Worm (Caenorhabditis elegans) whole organism, mixed stage, embryonic: ENCODE results near the gene T23B5.4.
A peak's percentile ranks its signal among the peaks of the same experiment; 100 is the strongest.

Experiments
- M03D4.4 ChIP-seq: sonication (generic microtip); optimal IDR thresholded peaks from 2 replicates; lab custom pipeline; 2017; ENCODE audit warnings: mild to moderate bottlenecking, missing genetic modification characterization, missing compliant biosample characterization
- bed-3 ChIP-seq: fragments of 200-800 bp; sonication (Bioruptor generic); optimal IDR thresholded peaks from 3 replicates; lab custom pipeline; 2018; ENCODE audit warnings: mild to moderate bottlenecking, missing genetic modification characterization, moderate library complexity, missing compliant biosample characterization
- ceh-39 ChIP-seq: fragments of 150-350 bp; optimal IDR thresholded peaks from 2 replicates; lab custom pipeline; 2014; ENCODE audit warnings: missing biosample characterization, missing genetic modification characterization
- ceh-43 ChIP-seq: fragments of 200-800 bp; sonication (Bioruptor generic); optimal IDR thresholded peaks from 2 replicates; lab custom pipeline; 2018; ENCODE audit warnings: mild to moderate bottlenecking, missing genetic modification characterization, moderate library complexity, missing compliant biosample characterization
- ceh-83 ChIP-seq: fragments of 200-800 bp; sonication (Bioruptor generic); optimal IDR thresholded peaks from 2 replicates; lab custom pipeline; 2018; ENCODE audit warnings: mild to moderate bottlenecking, missing genetic modification characterization, missing compliant biosample characterization
- ces-1 ChIP-seq: fragments of 150-350 bp; optimal IDR thresholded peaks from 2 replicates; lab custom pipeline; 2014; ENCODE audit warnings: missing biosample characterization, missing genetic modification reagents, missing genetic modification characterization
- cnd-1 ChIP-seq: fragments of 200-800 bp; sonication (Bioruptor generic); optimal IDR thresholded peaks from 2 replicates; lab custom pipeline; 2018; ENCODE audit warnings: mild to moderate bottlenecking, missing genetic modification characterization, missing compliant biosample characterization
- drap-1 ChIP-seq: fragments of 200-800 bp; sonication (Bioruptor generic); optimal IDR thresholded peaks from 3 replicates; lab custom pipeline; 2018; ENCODE audit warnings: mild to moderate bottlenecking, missing genetic modification characterization, missing compliant biosample characterization
- elt-3 ChIP-seq: fragments of 150-350 bp; optimal IDR thresholded peaks from 2 replicates; lab custom pipeline; 2014; ENCODE audit warnings: missing biosample characterization, missing genetic modification characterization
- flh-1 ChIP-seq: fragments of 200-800 bp; sonication (Bioruptor generic); optimal IDR thresholded peaks from 2 replicates; lab custom pipeline; 2018; ENCODE audit warnings: mild to moderate bottlenecking, missing genetic modification characterization, moderate library complexity, missing compliant biosample characterization
- ham-2 ChIP-seq: fragments of 200-800 bp; sonication (Bioruptor generic); optimal IDR thresholded peaks from 2 replicates; lab custom pipeline; 2018; ENCODE audit warnings: mild to moderate bottlenecking, missing genetic modification characterization, missing compliant biosample characterization
- hlh-1 ChIP-seq: fragments of 150-350 bp; optimal IDR thresholded peaks from 2 replicates; lab custom pipeline; 2014; ENCODE audit warnings: missing biosample characterization, missing genetic modification reagents, missing genetic modification characterization
- lin-32 ChIP-seq: fragments of 200-800 bp; sonication (Bioruptor generic); optimal IDR thresholded peaks from 2 replicates; lab custom pipeline; 2018; ENCODE audit warnings: mild to moderate bottlenecking, missing genetic modification characterization, missing compliant biosample characterization
- lsy-2 ChIP-seq: fragments of 150-350 bp; optimal IDR thresholded peaks from 2 replicates; lab custom pipeline; 2014; ENCODE audit warnings: missing biosample characterization, missing genetic modification characterization
- mab-5 ChIP-seq: fragments of 150-350 bp; optimal IDR thresholded peaks from 2 replicates; lab custom pipeline; 2014; ENCODE audit warnings: missing biosample characterization, missing genetic modification characterization
- mep-1 ChIP-seq: fragments of 150-350 bp; optimal IDR thresholded peaks from 2 replicates; lab custom pipeline; 2017; ENCODE audit warnings: missing biosample characterization, missing genetic modification reagents, missing genetic modification characterization, inconsistent platforms
- nhr-12 ChIP-seq: fragments of 150-350 bp; optimal IDR thresholded peaks from 2 replicates; lab custom pipeline; 2014; ENCODE audit warnings: missing biosample characterization, missing genetic modification characterization
- nhr-2 ChIP-seq: fragments of 150-350 bp; optimal IDR thresholded peaks from 2 replicates; lab custom pipeline; 2014; ENCODE audit warnings: missing biosample characterization, missing genetic modification characterization
- nhr-237 ChIP-seq: fragments of 150-350 bp; optimal IDR thresholded peaks from 2 replicates; lab custom pipeline; 2014; ENCODE audit warnings: missing biosample characterization, missing genetic modification characterization
- nhr-28 ChIP-seq: fragments of 150-350 bp; optimal IDR thresholded peaks from 2 replicates; lab custom pipeline; 2014; ENCODE audit warnings: missing biosample characterization, missing genetic modification characterization
- nhr-76 ChIP-seq: sonication (generic microtip); optimal IDR thresholded peaks from 2 replicates; lab custom pipeline; 2017; ENCODE audit warnings: missing biosample characterization, missing genetic modification characterization
- pha-4 ChIP-seq: fragments of 150-350 bp; optimal IDR thresholded peaks from 2 replicates; lab custom pipeline; 2018; ENCODE audit warnings: missing biosample characterization, missing genetic modification reagents, missing genetic modification characterization
- sem-2 ChIP-seq: fragments of 200-800 bp; sonication (Bioruptor generic); optimal IDR thresholded peaks from 2 replicates; lab custom pipeline; 2018; ENCODE audit warnings: mild to moderate bottlenecking, missing genetic modification characterization, missing compliant biosample characterization
- snpc-4 ChIP-seq: fragments of 150-350 bp; optimal IDR thresholded peaks from 2 replicates; lab custom pipeline; 2014; ENCODE audit warnings: missing biosample characterization, missing genetic modification characterization
- sptf-1 ChIP-seq: sonication (generic microtip); optimal IDR thresholded peaks from 2 replicates; lab custom pipeline; 2017; ENCODE audit warnings: mild to moderate bottlenecking, missing genetic modification characterization, moderate library complexity, missing compliant biosample characterization
- unc-120 ChIP-seq: sonication (generic microtip); optimal IDR thresholded peaks from 2 replicates; lab custom pipeline; 2017; ENCODE audit warnings: missing genetic modification characterization, missing compliant biosample characterization; ENCODE audit not compliant: poor library complexity, severe bottlenecking
- unc-39 ChIP-seq: fragments of 150-350 bp; optimal IDR thresholded peaks from 2 replicates; lab custom pipeline; 2014; ENCODE audit warnings: missing biosample characterization, missing genetic modification characterization
- unc-62 ChIP-seq: fragments of 150-350 bp; optimal IDR thresholded peaks from 2 replicates; lab custom pipeline; 2014; ENCODE audit warnings: missing biosample characterization, missing genetic modification reagents, missing genetic modification characterization
- zip-8 ChIP-seq: fragments of 150-350 bp; optimal IDR thresholded peaks from 2 replicates; lab custom pipeline; 2014; ENCODE audit warnings: missing biosample characterization, missing genetic modification characterization
- ztf-11 ChIP-seq: fragments of 150-350 bp; optimal IDR thresholded peaks from 2 replicates; lab custom pipeline; 2014; ENCODE audit warnings: missing biosample characterization, missing genetic modification characterization

T23B5.4 gene

ce11 chrIV:12674700-12675099 lies at the start of gene T23B5.4:
Gene T23B5.4 (plus strand): TSS chrIV:12675000.
- TF ChIP-seq bed-3 (GFP tag; lab: Kevin White, UChicago) (no peak), M03D4.4 (tag; lab: Kevin White, UChicago) (no peak), lin-32 (GFP tag; lab: Kevin White, UChicago) (no peak), hlh-1 (tag; lab: Kevin White, UChicago) (no peak), ham-2 (GFP tag; lab: Kevin White, UChicago) (no peak), mab-5 (tag; lab: Kevin White, UChicago) (no peak), sem-2 (no peak), nhr-237 (tag; lab: Kevin White, UChicago) (no peak), nhr-28 (no peak), flh-1 (GFP tag; lab: Kevin White, UChicago) (no peak), unc-39 (tag; lab: Kevin White, UChicago) (no peak), nhr-12 (no peak), zip-8 (no peak), cnd-1 (tag; lab: Kevin White, UChicago) (no peak), ztf-11 (tag; lab: Kevin White, UChicago) (no peak), nhr-2 (no peak), ceh-83 (GFP tag; lab: Kevin White, UChicago) (no peak), sptf-1 (tag; lab: Kevin White, UChicago) (no peak), ceh-39 (tag; lab: Kevin White, UChicago) (no peak)

ce11 chrIV:12630922-12631321 lies 43.9 kb upstream of the T23B5.4 start, which contains the start of gene ark-1:
Gene ark-1 (minus strand): TSS chrIV:12631022.
- no peak for TF ChIP-seq ceh-39 (tag; lab: Kevin White, UChicago)
- TF ChIP-seq unc-120 (tag; lab: Kevin White, UChicago), result no peak
- TF ChIP-seq sem-2, result no peak
- TF ChIP-seq zip-8, result no peak

DNA sequence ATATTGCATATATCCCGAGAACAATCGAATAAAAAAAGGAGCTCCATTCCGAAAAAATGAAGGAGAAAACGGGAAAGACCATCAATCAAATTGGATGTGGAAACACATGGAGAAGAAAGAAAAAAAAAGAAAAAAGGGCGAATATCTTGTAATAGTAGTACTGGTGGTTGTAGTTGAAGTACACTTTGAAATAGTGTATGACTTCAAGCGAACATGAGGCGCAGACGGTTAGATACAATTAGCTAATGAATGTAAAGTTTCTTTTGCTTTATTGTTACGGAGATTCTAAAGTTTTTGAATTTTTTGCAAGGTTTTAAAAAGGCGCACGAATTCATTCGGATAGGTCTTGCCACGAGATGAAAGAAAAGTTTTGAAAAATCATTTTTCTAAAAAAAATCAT lies 42.4 kb upstream of the T23B5.4 start:
- peak; percentile 64 for TF ChIP-seq ces-1 (GFP tag; lab: Kevin White, UChicago)
- no peak for TF ChIP-seq nhr-12

- no peak for TF ChIP-seq unc-39 (tag; lab: Kevin White, UChicago)
- no peak for TF ChIP-seq M03D4.4 (tag; lab: Kevin White, UChicago)
- peak; percentile 10 for TF ChIP-seq pha-4 (tag; lab: Kevin White, UChicago)
- TF ChIP-seq flh-1 (GFP tag; lab: Kevin White, UChicago), result no peak
- TF ChIP-seq nhr-12, result no peak
- TF ChIP-seq mep-1, result no peak
- no peak for TF ChIP-seq hlh-1 (tag; lab: Kevin White, UChicago)
- TF ChIP-seq nhr-2, result no peak
- TF ChIP-seq ceh-83 (GFP tag; lab: Kevin White, UChicago), result no peak
- TF ChIP-seq unc-62 (GFP tag; lab: Kevin White, UChicago), result peak; percentile 29
- TF ChIP-seq drap-1, result no peak
- peak; percentile 26 for TF ChIP-seq ham-2 (GFP tag; lab: Kevin White, UChicago)
- peak; percentile 19 for TF ChIP-seq unc-120 (tag; lab: Kevin White, UChicago)
- TF ChIP-seq ces-1 (GFP tag; lab: Kevin White, UChicago), result no peak
- TF ChIP-seq elt-3 (tag; lab: Kevin White, UChicago), result no peak
- no peak for TF ChIP-seq ztf-11 (tag; lab: Kevin White, UChicago)
- no peak for TF ChIP-seq lin-32 (GFP tag; lab: Kevin White, UChicago)
- TF ChIP-seq bed-3 (GFP tag; lab: Kevin White, UChicago), result no peak
- TF ChIP-seq nhr-76 (tag; lab: Kevin White, UChicago), result no peak
- TF ChIP-seq, all 35 proteins: peak for 4
Observed at ce11 chrIV:12633825-12634224, 41.0 kb upstream of the T23B5.4 start.

DNA sequence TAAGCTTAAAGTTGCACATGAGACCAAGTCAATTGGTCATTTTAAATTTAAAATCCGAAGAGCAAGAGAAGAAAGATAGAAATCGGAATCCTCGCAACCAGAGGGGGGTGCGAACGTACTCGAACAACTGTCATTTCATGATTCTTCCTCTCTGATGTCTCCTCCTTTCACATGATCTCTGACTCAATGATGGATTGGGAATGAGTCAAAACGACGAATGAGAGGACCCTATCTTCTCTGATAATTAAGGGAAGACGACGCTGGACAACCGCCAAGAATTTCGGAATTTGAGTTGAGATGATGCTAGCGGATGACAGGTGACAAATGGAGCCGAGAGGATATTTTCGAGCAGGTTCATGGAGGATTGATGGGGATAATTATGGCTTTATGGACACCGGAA lies 37.5 kb upstream of the T23B5.4 start:
- TF ChIP-seq hlh-1 (tag; lab: Kevin White, UChicago) (peak; percentile 99), unc-120 (tag; lab: Kevin White, UChicago) (peak; percentile 86), ztf-11 (tag; lab: Kevin White, UChicago) (no peak), lsy-2 (no peak), ceh-43 (GFP tag; lab: Kevin White, UChicago) (no peak), mab-5 (tag; lab: Kevin White, UChicago) (peak; percentile 72), mep-1 (peak; percentile 27), ceh-39 (tag; lab: Kevin White, UChicago) (no peak), sptf-1 (tag; lab: Kevin White, UChicago) (no peak), unc-62 (GFP tag; lab: Kevin White, UChicago) (peak; percentile 98), elt-3 (tag; lab: Kevin White, UChicago) (no peak), snpc-4 (tag; lab: Kevin White, UChicago) (no peak)
- TF ChIP-seq, all 35 proteins: peak for 5
